Worm (Caenorhabditis elegans) whole organism, young adult: ENCODE results near the gene npr-9.

Experiments
- K12H6.12 ChIP-seq: fragments of 200-800 bp; sonication (Bioruptor generic); optimal IDR thresholded peaks from 2 replicates; lab custom pipeline; 2018; ENCODE audit warnings: mild to moderate bottlenecking, missing genetic modification characterization, missing compliant biosample characterization
- Y53F4B.3 ChIP-seq: fragments of 200-800 bp; sonication (Bioruptor generic); IDR thresholded peaks from 2 replicates; pipeline ENCODE4 v1.3.6; 2022; ENCODE audit warnings: missing genetic modification reagents, missing genetic modification characterization, missing compliant biosample characterization
- egrh-3 ChIP-seq: fragments of 200-800 bp; sonication (Bioruptor generic); IDR thresholded peaks from 2 replicates; pipeline ENCODE4 v1.3.6; 2022; ENCODE audit warnings: missing genetic modification reagents, missing genetic modification characterization, missing compliant biosample characterization
- sptf-2 ChIP-seq: fragments of 200-800 bp; sonication (Bioruptor generic); optimal IDR thresholded peaks from 2 replicates; lab custom pipeline; 2018; ENCODE audit warnings: mild to moderate bottlenecking, missing genetic modification characterization, missing compliant biosample characterization

Gene npr-9

DNA sequence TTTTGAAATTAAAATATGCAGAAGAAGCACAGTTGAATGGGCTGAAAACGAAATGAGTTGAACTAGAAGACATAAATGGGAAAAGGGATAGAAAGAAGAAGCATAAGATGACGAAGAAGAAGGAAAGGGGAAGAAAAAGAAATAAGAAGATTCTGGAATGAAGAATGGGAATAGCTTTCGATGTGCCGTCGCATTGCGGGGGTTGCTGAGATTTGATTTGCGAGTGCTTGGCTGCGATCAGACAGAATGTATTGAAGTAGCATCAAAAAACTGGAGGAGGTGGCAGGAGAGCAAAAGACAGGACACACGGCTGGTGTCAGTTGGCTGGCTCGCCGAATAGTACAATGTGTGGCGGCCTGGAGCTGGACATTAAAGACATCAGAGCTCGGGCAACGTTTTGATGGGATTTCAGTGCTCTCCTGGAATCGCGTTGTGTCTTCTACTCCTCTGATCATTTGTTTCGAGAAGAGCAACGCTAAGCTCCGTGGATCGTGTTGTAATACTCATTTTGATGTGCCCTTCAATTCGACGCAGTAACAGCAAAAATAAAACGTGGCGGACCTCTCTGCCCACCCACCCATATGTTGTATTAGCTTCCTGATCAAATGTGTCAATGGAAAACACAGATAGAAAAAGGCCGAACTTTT is 49.7 kb downstream of the npr-9 start:
- TF ChIP-seq egrh-3 (GFP tag; lab: Robert Waterston, UW) (no peak), K12H6.12 (tag; lab: Kevin White, UChicago) (peak; percentile 40), sptf-2 (GFP tag; lab: Kevin White, UChicago) (peak; percentile 20), Y53F4B.3 (GFP tag; lab: Robert Waterston, UW) (no peak)
